Fruit fly (Drosophila melanogaster) whole organism, prepupa: ENCODE results near the gene CG5704.

Source experiments
- Blimp-1 ChIP-seq: fragments of 200-800 bp; sonication (Bioruptor generic); optimal IDR thresholded peaks from 3 replicates; lab custom pipeline; 2017; ENCODE audit warnings: missing biosample characterization, missing genetic modification characterization, mild to moderate bottlenecking, moderate library complexity, missing genetic modification reagents
- CG10669 ChIP-seq: fragments of 200-800 bp; sonication (Bioruptor generic); optimal IDR thresholded peaks from 3 replicates; lab custom pipeline; 2018; ENCODE audit warnings: missing biosample characterization, mild to moderate bottlenecking, missing genetic modification characterization, moderate library complexity
- CG1621 ChIP-seq: fragments of 200-800 bp; sonication (Bioruptor generic); optimal IDR thresholded peaks from 3 replicates; lab custom pipeline; 2018; ENCODE audit warnings: missing biosample characterization, mild to moderate bottlenecking, missing genetic modification characterization
- CG32006 ChIP-seq: fragments of 200-800 bp; sonication (Bioruptor generic); optimal IDR thresholded peaks from 3 replicates; lab custom pipeline; 2017; ENCODE audit warnings: missing biosample characterization, mild to moderate bottlenecking, missing genetic modification characterization
- CG6163 ChIP-seq: fragments of 200-800 bp; sonication (Bioruptor generic); IDR thresholded peaks from 3 replicates; pipeline ENCODE4 v1.3.6; 2022; ENCODE audit warnings: missing biosample characterization, missing genetic modification characterization
- CG6854 ChIP-seq: fragments of 200-800 bp; sonication (Bioruptor generic); optimal IDR thresholded peaks from 2 replicates; lab custom pipeline; 2017; ENCODE audit warnings: missing biosample characterization, mild to moderate bottlenecking, missing genetic modification characterization
- CG9139 ChIP-seq: fragments of 200-800 bp; sonication (Bioruptor generic); optimal IDR thresholded peaks from 3 replicates; lab custom pipeline; 2017; ENCODE audit warnings: missing biosample characterization, mild to moderate bottlenecking, missing genetic modification characterization
- Eip75B ChIP-seq: fragments of 200-800 bp; sonication (Bioruptor generic); optimal IDR thresholded peaks from 3 replicates; lab custom pipeline; 2016; ENCODE audit warnings: missing biosample characterization, missing genetic modification characterization
- Eip78C ChIP-seq: fragments of 200-800 bp; sonication (Bioruptor generic); peaks from one replicate; lab custom pipeline; 2016; ENCODE audit warnings: missing biosample characterization, missing genetic modification characterization
- Eip93F ChIP-seq: fragments of 200-800 bp; sonication (Bioruptor generic); optimal IDR thresholded peaks from 2 replicates; lab custom pipeline; 2016; ENCODE audit warnings: missing biosample characterization, mild to moderate bottlenecking, missing genetic modification characterization
- Ets96B ChIP-seq: fragments of 200-800 bp; optimal IDR thresholded peaks from 2 replicates; lab custom pipeline; 2019; ENCODE audit warnings: missing biosample characterization, mild to moderate bottlenecking, missing genetic modification characterization, moderate library complexity
- Hr38 ChIP-seq: sonication (Bioruptor generic); optimal IDR thresholded peaks from 2 replicates; lab custom pipeline; 2016; ENCODE audit warnings: missing biosample characterization, missing genetic modification characterization
- Met ChIP-seq: fragments of 200-800 bp; sonication (Bioruptor generic); optimal IDR thresholded peaks from 3 replicates; lab custom pipeline; 2016; ENCODE audit warnings: missing biosample characterization, missing genetic modification characterization
- Smox ChIP-seq: fragments of 200-800 bp; sonication (Bioruptor generic); optimal IDR thresholded peaks from 3 replicates; lab custom pipeline; 2016; ENCODE audit warnings: missing biosample characterization, missing genetic modification characterization
- Sox14 ChIP-seq: fragments of 200-800 bp; sonication (Bioruptor generic); optimal IDR thresholded peaks from 3 replicates; lab custom pipeline; 2016; ENCODE audit warnings: missing biosample characterization, missing genetic modification characterization
- Sox15 ChIP-seq: fragments of 200-800 bp; sonication (Bioruptor generic); optimal IDR thresholded peaks from 3 replicates; lab custom pipeline; 2016; ENCODE audit warnings: missing biosample characterization, missing genetic modification characterization
- dsx ChIP-seq: fragments of 200-800 bp; optimal IDR thresholded peaks from 3 replicates; lab custom pipeline; 2019; ENCODE audit warnings: missing biosample characterization, mild to moderate bottlenecking, missing genetic modification characterization, moderate library complexity; ENCODE audit not compliant: poor library complexity, severe bottlenecking
- esn ChIP-seq: fragments of 200-800 bp; sonication (Bioruptor generic); optimal IDR thresholded peaks from 2 replicates; lab custom pipeline; 2016; ENCODE audit warnings: missing biosample characterization, mild to moderate bottlenecking, missing genetic modification characterization, moderate library complexity
- fd59A ChIP-seq: fragments of 200-800 bp; sonication (Bioruptor generic); optimal IDR thresholded peaks from 2 replicates; lab custom pipeline; 2017; ENCODE audit warnings: missing biosample characterization, mild to moderate bottlenecking, missing genetic modification characterization, missing genetic modification reagents
- fd85E ChIP-seq: fragments of 200-800 bp; sonication (Bioruptor generic); optimal IDR thresholded peaks from 3 replicates; lab custom pipeline; 2016; ENCODE audit warnings: missing biosample characterization, missing genetic modification characterization
- fkh ChIP-seq: fragments of 200-800 bp; sonication (Bioruptor generic); optimal IDR thresholded peaks from 3 replicates; lab custom pipeline; 2017; ENCODE audit warnings: missing biosample characterization, mild to moderate bottlenecking, missing genetic modification characterization, moderate library complexity
- topi ChIP-seq: fragments of 200-800 bp; sonication (Bioruptor generic); optimal IDR thresholded peaks from 3 replicates; lab custom pipeline; 2016; ENCODE audit warnings: missing biosample characterization, missing genetic modification characterization
- vri ChIP-seq: fragments of 200-800 bp; sonication (Bioruptor generic); optimal IDR thresholded peaks from 3 replicates; lab custom pipeline; 2016; ENCODE audit warnings: missing biosample characterization, mild to moderate bottlenecking, missing genetic modification characterization

The CG5704 gene

dm6 chr3L:2136419-2136818, 34.4 kb downstream of the CG5704 start:
- TF ChIP-seq CG6163 (GFP tag; lab: Robert Waterston, UW) (no peak), CG32006 (GFP tag; lab: Kevin White, UChicago) (no peak), fd59A (GFP tag; lab: Kevin White, UChicago) (no peak), Ets96B (no peak), vri (GFP tag; lab: Kevin White, UChicago) (no peak), fd85E (GFP tag; lab: Kevin White, UChicago) (no peak), Hr38 (GFP tag; lab: Kevin White, UChicago) (no peak), Eip75B (GFP tag; lab: Kevin White, UChicago) (no peak), dsx (GFP tag; lab: Kevin White, UChicago) (no peak), Sox15 (GFP tag; lab: Kevin White, UChicago) (no peak), Eip93F (GFP tag; lab: Kevin White, UChicago) (no peak), Smox (GFP tag; lab: Kevin White, UChicago) (no peak), Met (GFP tag; lab: Kevin White, UChicago) (no peak), CG9139 (GFP tag; lab: Kevin White, UChicago) (no peak)

dm6 chr3L:2122333-2122732, 48.4 kb downstream of the CG5704 start:
- TF ChIP-seq esn (GFP tag; lab: Kevin White, UChicago) (no peak), Smox (GFP tag; lab: Kevin White, UChicago) (no peak), CG10669 (GFP tag; lab: Kevin White, UChicago) (no peak), Blimp-1 (GFP tag; lab: Kevin White, UChicago) (no peak), CG1621 (no peak), Sox14 (GFP tag; lab: Kevin White, UChicago) (no peak), Eip78C (GFP tag; lab: Kevin White, UChicago) (no peak), topi (GFP tag; lab: Kevin White, UChicago) (no peak), CG6854 (GFP tag; lab: Kevin White, UChicago) (no peak), fkh (GFP tag; lab: Kevin White, UChicago) (no peak)

dm6 chr3L:2121724-2122123, 49.0 kb downstream of the CG5704 start:
- no peak for TF ChIP-seq Eip75B (GFP tag; lab: Kevin White, UChicago)
